Worm (Caenorhabditis elegans): Measurements from ENCODE around the gene ZK1058.9.

- TF ChIP-seq snpc-4 (tag; optimal IDR thresholded peaks at IDR 0.05): no peak
- no peak for TF ChIP-seq sptf-1 (tag; optimal IDR thresholded peaks at IDR 0.05)
Observed at ce11 chrIII:3914836-3915235, 11.2 kb downstream of the ZK1058.9 start.
